Fruit fly (Drosophila melanogaster): ENCODE data around the gene CG15695.

CG15695 gene

dm6 chr3R:20845493-20845892, 3.6 kb downstream of the CG15695 start:
- TF ChIP-seq Sry-δ (GFP tag; optimal IDR thresholded peaks at IDR 0.05) = no peak
- no peak for TF ChIP-seq dpn (GFP tag; optimal IDR thresholded peaks at IDR 0.05)
- TF ChIP-seq D19A (tag; optimal IDR thresholded peaks at IDR 0.05) = peak; percentile 97
- TF ChIP-seq CG4328 (GFP tag; optimal IDR thresholded peaks at IDR 0.05) = no peak
- no peak for TF ChIP-seq salm (tag; optimal IDR thresholded peaks at IDR 0.05)
- no peak for TF ChIP-seq Sox100B (GFP tag; optimal IDR thresholded peaks at IDR 0.05)
- no peak for TF ChIP-seq kah (GFP tag; optimal IDR thresholded peaks at IDR 0.05)
- no peak for TF ChIP-seq CG1602 (GFP tag; optimal IDR thresholded peaks at IDR 0.05)
- TF ChIP-seq CG8944 (GFP tag; optimal IDR thresholded peaks at IDR 0.05) = no peak
- TF ChIP-seq inv (GFP tag; IDR thresholded peaks at IDR 0.05; ENCODE audit: partially characterized antibody) = no peak
- no peak for TF ChIP-seq Eip74EF (GFP tag; optimal IDR thresholded peaks at IDR 0.05)
- no peak for TF ChIP-seq CG4730 (GFP tag; IDR thresholded peaks at IDR 0.05)
- TF ChIP-seq CG10979 (tag; optimal IDR thresholded peaks at IDR 0.05) = no peak
- no peak for TF ChIP-seq eyg (GFP tag; optimal IDR thresholded peaks at IDR 0.05)
- no peak for TF ChIP-seq CG17802 (tag; optimal IDR thresholded peaks at IDR 0.05)
- no peak for TF ChIP-seq dan (GFP tag; IDR thresholded peaks at IDR 0.05)
- no peak for TF ChIP-seq grau (tag; optimal IDR thresholded peaks at IDR 0.05)
- no peak for TF ChIP-seq ase (GFP tag; IDR thresholded peaks at IDR 0.05)
- no peak for TF ChIP-seq toy (GFP tag; IDR thresholded peaks at IDR 0.05)
- TF ChIP-seq CG14710 (tag; optimal IDR thresholded peaks at IDR 0.05) = no peak
- no peak for TF ChIP-seq Tbp (GFP tag; optimal IDR thresholded peaks at IDR 0.05)
- TF ChIP-seq bowl (GFP tag; IDR thresholded peaks at IDR 0.05) = no peak
- TF ChIP-seq CG31441 (GFP tag; IDR thresholded peaks at IDR 0.05) = no peak
- no peak for TF ChIP-seq Xbp1 (GFP tag; optimal IDR thresholded peaks at IDR 0.05)
- TF ChIP-seq grn (GFP tag; optimal IDR thresholded peaks at IDR 0.05) = peak; percentile 68
- no peak for TF ChIP-seq crol (GFP tag; IDR thresholded peaks at IDR 0.05)
- no peak for TF ChIP-seq CG12155 (GFP tag; optimal IDR thresholded peaks at IDR 0.05)
- peak; percentile 89 for TF ChIP-seq exex (tag; optimal IDR thresholded peaks at IDR 0.05)
- TF ChIP-seq Med (GFP tag) = peak; percentile 12
- no peak for TF ChIP-seq CG13624 (GFP tag; optimal IDR thresholded peaks at IDR 0.05)
- no peak for TF ChIP-seq pum (GFP tag; optimal IDR thresholded peaks at IDR 0.05)
- TF ChIP-seq bigmax (GFP tag; optimal IDR thresholded peaks at IDR 0.05) = no peak
- no peak for TF ChIP-seq Atf6 (GFP tag; IDR thresholded peaks at IDR 0.05)
- no peak for TF ChIP-seq fd102C (GFP tag; optimal IDR thresholded peaks at IDR 0.05)
- no peak for TF ChIP-seq Rfx (GFP tag; IDR thresholded peaks at IDR 0.05)
- no peak for TF ChIP-seq twi (tag; optimal IDR thresholded peaks at IDR 0.05)
- TF ChIP-seq nerfin-2 (GFP tag; IDR thresholded peaks at IDR 0.05; ENCODE audit: partially characterized antibody) = no peak
- no peak for TF ChIP-seq pho (GFP tag; optimal IDR thresholded peaks at IDR 0.05)
- TF ChIP-seq MBD-R2 (GFP tag; IDR thresholded peaks at IDR 0.05) = no peak
- no peak for TF ChIP-seq CG12769 (tag; optimal IDR thresholded peaks at IDR 0.05)
- TF ChIP-seq CG2116 (GFP tag; optimal IDR thresholded peaks at IDR 0.05) = no peak
- no peak for TF ChIP-seq Optix (GFP tag; IDR thresholded peaks at IDR 0.05)
- TF ChIP-seq CG8359 (GFP tag; optimal IDR thresholded peaks at IDR 0.05; ENCODE audit: borderline replicate concordance) = no peak
- no peak for TF ChIP-seq trem (tag; optimal IDR thresholded peaks at IDR 0.05)
- no peak for TF ChIP-seq usp (GFP tag; optimal IDR thresholded peaks at IDR 0.05)
- no peak for TF ChIP-seq vvl (GFP tag; IDR thresholded peaks at IDR 0.05)
- no peak for TF ChIP-seq D19B (GFP tag; optimal IDR thresholded peaks at IDR 0.05)
- TF ChIP-seq trh (GFP tag; optimal IDR thresholded peaks at IDR 0.05) = no peak
- no peak for TF ChIP-seq rib (GFP tag; IDR thresholded peaks at IDR 0.05)
- peak; percentile 39; the same call in 1 of the 2 replicates for TF ChIP-seq Xrp1 (GFP tag; IDR thresholded peaks at IDR 0.05)
- no peak for TF ChIP-seq dmrt11E (tag; optimal IDR thresholded peaks at IDR 0.05)
- peak; percentile 58 for TF ChIP-seq CG34376 (GFP tag; optimal IDR thresholded peaks at IDR 0.05)
- TF ChIP-seq Ravus (GFP tag; IDR thresholded peaks at IDR 0.05) = no peak
